Fruit fly (Drosophila melanogaster): ENCODE measurements around the gene CG3308.

The CG3308 gene

DNA sequence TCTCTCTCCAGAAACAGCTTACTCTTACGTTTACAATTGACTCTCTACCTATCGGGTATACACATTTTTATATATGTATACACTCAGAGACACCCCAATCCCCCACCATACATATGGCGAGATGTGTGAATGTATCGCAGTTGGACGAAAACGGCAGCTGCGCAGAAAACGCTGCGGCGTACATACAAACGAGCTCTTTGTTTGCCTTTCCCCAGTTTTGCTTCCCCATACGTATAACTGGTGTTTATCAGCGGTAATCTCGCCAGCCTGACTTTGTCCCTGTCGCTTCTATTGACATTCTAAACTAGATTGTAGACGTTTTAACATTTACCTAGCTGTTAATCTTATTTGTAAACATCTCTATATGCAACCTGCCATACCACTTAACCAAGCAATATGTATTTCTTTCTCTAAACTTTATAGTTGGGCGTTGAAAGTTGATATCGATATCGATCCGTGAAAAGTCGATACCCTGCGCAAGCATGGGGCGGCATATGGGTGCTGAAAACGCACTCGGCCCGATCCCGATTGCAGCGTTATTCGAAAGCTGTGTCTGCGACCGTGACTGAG, 23.9 kb upstream of the CG3308 start (continued):
- TF ChIP-seq CG31388 (GFP tag; optimal IDR thresholded peaks at IDR 0.05) (no peak), Optix (GFP tag; IDR thresholded peaks at IDR 0.05) (no peak), Spps (tag; optimal IDR thresholded peaks at IDR 0.05) (peak; percentile 45), CG8924 (tag; optimal IDR thresholded peaks at IDR 0.05) (peak; percentile 68), tup (GFP tag; optimal IDR thresholded peaks at IDR 0.05) (peak; percentile 58), Mrtf (GFP tag; IDR thresholded peaks at IDR 0.05) (no peak), Adf1 (GFP tag; IDR thresholded peaks at IDR 0.05) (no peak), CG4328 (GFP tag; optimal IDR thresholded peaks at IDR 0.05) (peak; percentile 85), toy (GFP tag; IDR thresholded peaks at IDR 0.05) (no peak), so (GFP tag; IDR thresholded peaks at IDR 0.05) (no peak), CG3847 (GFP tag; IDR thresholded peaks at IDR 0.05) (no peak), CG9932 (GFP tag; IDR thresholded peaks at IDR 0.05) (no peak), D (optimal IDR thresholded peaks at IDR 0.05) (no peak), D (GFP tag; optimal IDR thresholded peaks at IDR 0.05) (peak; percentile 81), CG4617 (GFP tag; optimal IDR thresholded peaks at IDR 0.05; ENCODE audit: borderline replicate concordance) (no peak), CG10321 (GFP tag; IDR thresholded peaks at IDR 0.05) (no peak), row (GFP tag; IDR thresholded peaks at IDR 0.05) (no peak), CG4282 (GFP tag; optimal IDR thresholded peaks at IDR 0.05) (peak; percentile 54), en (GFP tag; optimal IDR thresholded peaks at IDR 0.05) (peak; percentile 5), CG9215 (GFP tag; IDR thresholded peaks at IDR 0.05) (no peak), slbo (GFP tag; IDR thresholded peaks at IDR 0.05) (no peak), tgo (GFP tag; IDR thresholded peaks at IDR 0.05) (no peak), nmo (GFP tag; optimal IDR thresholded peaks at IDR 0.05) (no peak), CG16813 (GFP tag; IDR thresholded peaks at IDR 0.05; ENCODE audit: partially characterized antibody) (no peak), dm (GFP tag; optimal IDR thresholded peaks at IDR 0.05) (no peak), twi (tag; optimal IDR thresholded peaks at IDR 0.05) (peak; percentile 59), CG6175 (GFP tag; IDR thresholded peaks at IDR 0.05) (no peak), CG17328 (GFP tag; IDR thresholded peaks at IDR 0.05) (no peak), CG17829 (tag; optimal IDR thresholded peaks at IDR 0.05) (no peak), HLH4C (GFP tag; IDR thresholded peaks at IDR 0.05; ENCODE audit: partially characterized antibody) (no peak), sc (optimal IDR thresholded peaks at IDR 0.05) (no peak), sc (GFP tag; optimal IDR thresholded peaks at IDR 0.05) (peak; percentile 78), gro (GFP tag; optimal IDR thresholded peaks at IDR 0.05) (peak; percentile 66), lilli (GFP tag; optimal IDR thresholded peaks at IDR 0.05) (peak; percentile 65), CG13775 (GFP tag; optimal IDR thresholded peaks at IDR 0.05) (peak; percentile 40), NFAT (GFP tag; IDR thresholded peaks at IDR 0.05) (no peak), CG8089 (GFP tag; optimal IDR thresholded peaks at IDR 0.05) (peak; percentile 75), HmgD (GFP tag; optimal IDR thresholded peaks at IDR 0.05) (no peak), CG7987 (GFP tag; optimal IDR thresholded peaks at IDR 0.05) (peak; percentile 85), MESR4 (GFP tag; optimal IDR thresholded peaks at IDR 0.05) (no peak), Bgb (GFP tag; IDR thresholded peaks at IDR 0.05; ENCODE audit: partially characterized antibody) (no peak), NK7.1 (GFP tag; optimal IDR thresholded peaks at IDR 0.05) (peak; percentile 78), CG4404 (GFP tag; IDR thresholded peaks at IDR 0.05) (no peak), sob (GFP tag; IDR thresholded peaks at IDR 0.05) (no peak), lov (optimal IDR thresholded peaks at IDR 0.05) (no peak), lov (GFP tag; IDR thresholded peaks at IDR 0.05) (no peak), Antp (GFP tag; optimal IDR thresholded peaks at IDR 0.05) (peak; percentile 20), CG31224 (GFP tag; IDR thresholded peaks at IDR 0.05) (no peak), BtbVII (GFP tag; optimal IDR thresholded peaks at IDR 0.05) (peak; percentile 77), CG11560 (tag; IDR thresholded peaks at IDR 0.05) (no peak), CG12744 (GFP tag; optimal IDR thresholded peaks at IDR 0.05) (peak; percentile 58), CG2116 (GFP tag; optimal IDR thresholded peaks at IDR 0.05) (peak; percentile 42), Max (GFP tag; optimal IDR thresholded peaks at IDR 0.05) (peak; percentile 66)
